Worm (Caenorhabditis elegans) whole organism, late embryonic: ENCODE data around the gene Y70C5A.2.

Source experiments
- K09A11.1 ChIP-seq: sonication (generic microtip); optimal IDR thresholded peaks from 2 replicates; lab custom pipeline; 2017; ENCODE audit warnings: antibody characterized with exemption, mild to moderate bottlenecking, missing genetic modification characterization, missing compliant biosample characterization; ENCODE audit not compliant: insufficient read depth
- ama-1 ChIP-seq: fragments of 150-350 bp; optimal IDR thresholded peaks from 2 replicates; lab custom pipeline; 2014
- ceh-31 ChIP-seq: sonication (generic microtip); optimal IDR thresholded peaks from 2 replicates; lab custom pipeline; 2016; ENCODE audit warnings: missing genetic modification characterization, missing compliant biosample characterization
- dve-1 ChIP-seq: sonication (generic microtip); optimal IDR thresholded peaks from 2 replicates; lab custom pipeline; 2017; ENCODE audit warnings: antibody characterized with exemption, mild to moderate bottlenecking, missing genetic modification characterization, missing compliant biosample characterization
- ets-4 ChIP-seq: sonication (generic microtip); optimal IDR thresholded peaks from 2 replicates; lab custom pipeline; 2016; ENCODE audit warnings: missing genetic modification characterization, missing compliant biosample characterization
- hlh-13 ChIP-seq: fragments of 200-800 bp; sonication (Bioruptor generic); optimal IDR thresholded peaks from 2 replicates; lab custom pipeline; 2018; ENCODE audit warnings: mild to moderate bottlenecking, missing genetic modification characterization, missing compliant biosample characterization
- madf-2 ChIP-seq: sonication (generic microtip); optimal IDR thresholded peaks from 2 replicates; lab custom pipeline; 2017; ENCODE audit warnings: missing genetic modification characterization, missing compliant biosample characterization
- nfya-1 ChIP-seq: sonication (generic microtip); optimal IDR thresholded peaks from 2 replicates; lab custom pipeline; 2017; ENCODE audit warnings: missing genetic modification characterization, mild to moderate bottlenecking, missing compliant biosample characterization, antibody characterized with exemption, moderate library complexity
- nhr-11 ChIP-seq: fragments of 150-350 bp; optimal IDR thresholded peaks from 2 replicates; lab custom pipeline; 2014; ENCODE audit warnings: missing biosample characterization, missing genetic modification characterization
- pag-3 ChIP-seq: sonication (generic microtip); optimal IDR thresholded peaks from 2 replicates; lab custom pipeline; 2016; ENCODE audit warnings: missing compliant biosample characterization, missing genetic modification characterization, borderline replicate concordance
- pat-9 ChIP-seq: fragments of 200-800 bp; sonication (Bioruptor generic); optimal IDR thresholded peaks from 2 replicates; lab custom pipeline; 2018; ENCODE audit warnings: mild to moderate bottlenecking, missing genetic modification characterization, moderate library complexity, missing compliant biosample characterization
- pha-4 ChIP-seq: fragments of 150-350 bp; optimal IDR thresholded peaks from 2 replicates; lab custom pipeline; 2018; ENCODE audit warnings: missing biosample characterization, missing genetic modification reagents, missing genetic modification characterization
- sox-2 ChIP-seq: fragments of 200-800 bp; sonication (Bioruptor generic); IDR thresholded peaks from 2 replicates; pipeline ENCODE4 v1.3.6; 2022; ENCODE audit warnings: missing genetic modification reagents, missing genetic modification characterization, missing compliant biosample characterization

DNA sequence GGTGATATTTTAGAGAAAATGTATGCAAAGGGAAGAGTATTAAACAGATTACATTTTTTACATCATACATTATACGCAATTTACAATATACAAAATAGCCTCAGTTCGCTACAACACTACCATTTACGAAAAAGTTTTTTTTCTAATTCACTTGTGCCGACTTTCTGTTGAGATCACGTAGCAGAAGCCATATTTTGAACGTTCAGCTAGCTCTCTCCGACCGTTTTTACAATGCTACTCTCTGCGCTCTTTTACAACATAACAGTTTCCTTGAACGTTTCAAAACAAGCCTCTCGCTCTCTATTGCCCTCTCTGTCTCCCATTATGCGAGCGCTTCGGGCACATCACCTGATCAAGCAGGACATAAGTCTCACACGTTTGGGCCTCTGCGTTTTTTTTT, 19.9 kb downstream of the Y70C5A.2 start, which contains the start of gene T03E6.8:
- TF ChIP-seq ama-1 (lab: Kevin White, UChicago) = no peak
- TF ChIP-seq ceh-31 (tag; lab: Kevin White, UChicago) = no peak
- TF ChIP-seq pha-4 = no peak
- no peak for TF ChIP-seq pat-9 (tag; lab: Kevin White, UChicago)
- TF ChIP-seq sox-2 (GFP tag; lab: Robert Waterston, UW) = no peak
- TF ChIP-seq ets-4 (tag; lab: Kevin White, UChicago) = no peak
- no peak for TF ChIP-seq nhr-11 (tag; lab: Kevin White, UChicago)
- TF ChIP-seq nfya-1 = no peak
- no peak for TF ChIP-seq K09A11.1 (tag; lab: Kevin White, UChicago)
- TF ChIP-seq dve-1 = no peak
- TF ChIP-seq madf-2 (tag; lab: Kevin White, UChicago) = no peak
- no peak for TF ChIP-seq hlh-13 (GFP tag; lab: Kevin White, UChicago)
- no peak for TF ChIP-seq pag-3 (tag; lab: Kevin White, UChicago)
